Worm (Caenorhabditis elegans): ENCODE measurements around the gene T27E7.9.
A peak's percentile ranks its signal among the peaks of the same experiment; 100 is the strongest.

Gene T27E7.9

DNA sequence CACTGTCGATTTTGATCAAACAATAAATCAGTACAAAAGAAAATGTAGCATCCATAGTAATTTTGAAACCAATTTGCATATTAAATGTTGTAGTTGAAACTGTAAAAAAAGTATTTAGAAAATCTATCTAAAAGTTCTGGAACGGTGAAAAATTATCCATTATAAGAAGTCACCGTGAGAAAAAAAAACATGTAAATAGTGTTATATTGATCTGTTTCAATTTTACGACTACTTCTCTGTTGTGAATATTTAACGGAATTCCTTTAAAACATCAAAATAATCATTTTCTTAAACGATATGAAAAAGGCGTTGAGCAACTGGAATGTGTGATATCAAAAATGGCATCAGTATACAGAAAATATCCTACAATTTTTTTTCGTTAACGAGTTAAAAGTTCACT is at the start of gene T27E7.9:
TSS of gene T27E7.9 (minus strand) at position 101 of the 400 bp plus-strand sequence.
- TF ChIP-seq fos-1 (tag; optimal IDR thresholded peaks at IDR 0.05) (no peak), lin-15B (tag; optimal IDR thresholded peaks at IDR 0.05) (no peak), nhr-28 (tag; optimal IDR thresholded peaks at IDR 0.05) (no peak), elt-3 (tag; optimal IDR thresholded peaks at IDR 0.05) (no peak), daf-12 (tag; optimal IDR thresholded peaks at IDR 0.05) (no peak), egl-5 (tag; optimal IDR thresholded peaks at IDR 0.05) (no peak), jun-1 (tag; optimal IDR thresholded peaks at IDR 0.05) (no peak), mdl-1 (tag; optimal IDR thresholded peaks at IDR 0.05) (no peak), skn-1 (tag; optimal IDR thresholded peaks at IDR 0.05) (no peak), lin-39 (tag; optimal IDR thresholded peaks at IDR 0.05) (no peak)

DNA sequence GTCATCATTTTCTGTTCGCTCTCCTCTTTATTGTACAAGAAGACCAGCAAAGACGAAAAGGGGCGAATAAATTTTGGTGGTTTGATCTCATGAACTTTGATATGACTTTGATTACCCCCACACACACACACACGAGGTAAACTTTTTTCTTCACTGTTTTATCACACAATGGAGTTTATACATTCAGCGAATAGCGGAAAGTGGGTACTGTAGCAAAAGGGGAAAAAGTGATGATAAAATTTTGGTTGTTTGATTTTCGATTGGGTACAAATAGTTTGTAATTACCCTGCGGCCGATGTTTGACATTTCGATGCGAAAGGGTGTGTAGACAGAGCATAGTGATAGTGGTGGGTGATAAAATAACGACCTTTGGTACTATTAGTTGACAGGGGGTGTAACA is 45.0 kb upstream of the T27E7.9 start:
- no peak for TF ChIP-seq ztf-11 (tag; optimal IDR thresholded peaks at IDR 0.05)
- no peak for TF ChIP-seq sea-2 (GFP tag; optimal IDR thresholded peaks at IDR 0.05)
- TF ChIP-seq egl-27 (tag; optimal IDR thresholded peaks at IDR 0.05), result peak; percentile 93
- peak; percentile 78 for TF ChIP-seq ceh-28 (tag; optimal IDR thresholded peaks at IDR 0.05)
- no peak for TF ChIP-seq elt-1 (tag; optimal IDR thresholded peaks at IDR 0.05)
- TF ChIP-seq eor-1 (tag; optimal IDR thresholded peaks at IDR 0.05), result no peak
- TF ChIP-seq lin-39 (tag; optimal IDR thresholded peaks at IDR 0.05), result no peak
- TF ChIP-seq aly-2 (tag; optimal IDR thresholded peaks at IDR 0.05), result no peak
- TF ChIP-seq pha-4 (tag; optimal IDR thresholded peaks at IDR 0.05), result peak; percentile 96
- peak; percentile 95 for TF ChIP-seq nfya-1 (tag; optimal IDR thresholded peaks at IDR 0.05; ENCODE audit: insufficient read depth)
- TF ChIP-seq skn-1 (tag; optimal IDR thresholded peaks at IDR 0.05), result peak; percentile 94
- TF ChIP-seq hmg-11 (tag; optimal IDR thresholded peaks at IDR 0.05), result no peak
- no peak for TF ChIP-seq fkh-10 (GFP tag; optimal IDR thresholded peaks at IDR 0.05)
- peak; percentile 39 for TF ChIP-seq unc-62 (GFP tag; optimal IDR thresholded peaks at IDR 0.05)
- TF ChIP-seq mdl-1 (tag; optimal IDR thresholded peaks at IDR 0.05), result peak; percentile 86
- TF ChIP-seq nhr-67 (tag; optimal IDR thresholded peaks at IDR 0.05), result no peak
- TF ChIP-seq tbx-2 (tag; optimal IDR thresholded peaks at IDR 0.05), result peak; percentile 58
- no peak for TF ChIP-seq nhr-77 (tag; optimal IDR thresholded peaks at IDR 0.05)
- no peak for TF ChIP-seq lin-15B (tag; optimal IDR thresholded peaks at IDR 0.05)
- TF ChIP-seq mml-1 (tag; optimal IDR thresholded peaks at IDR 0.05), result no peak
- no peak for TF ChIP-seq ztf-4 (tag; optimal IDR thresholded peaks at IDR 0.05)
- TF ChIP-seq pqm-1 (tag; optimal IDR thresholded peaks at IDR 0.05), result peak; percentile 100
- TF ChIP-seq ceh-9 (tag; optimal IDR thresholded peaks at IDR 0.05), result no peak
- no peak for TF ChIP-seq nhr-12 (tag; optimal IDR thresholded peaks at IDR 0.05)
- TF ChIP-seq fos-1 (tag; optimal IDR thresholded peaks at IDR 0.05), result peak; percentile 83
- no peak for TF ChIP-seq nhr-237 (tag; optimal IDR thresholded peaks at IDR 0.05)
- no peak for TF ChIP-seq nhr-11 (tag; optimal IDR thresholded peaks at IDR 0.05)
- TF ChIP-seq ceh-16 (tag; optimal IDR thresholded peaks at IDR 0.05), result no peak
- peak; percentile 44 for TF ChIP-seq snpc-4 (tag; optimal IDR thresholded peaks at IDR 0.05)
- peak; percentile 100 for TF ChIP-seq elt-2 (tag; optimal IDR thresholded peaks at IDR 0.05)
- TF ChIP-seq jun-1 (tag; optimal IDR thresholded peaks at IDR 0.05), result peak; percentile 97
- peak; percentile 84 for TF ChIP-seq nhr-28 (tag; optimal IDR thresholded peaks at IDR 0.05)
- TF ChIP-seq elt-3 (tag; optimal IDR thresholded peaks at IDR 0.05), result peak; percentile 54 to 95 (median 88)
- TF ChIP-seq zag-1 (tag; optimal IDR thresholded peaks at IDR 0.05), result no peak
- TF ChIP-seq nhr-25 (tag; optimal IDR thresholded peaks at IDR 0.05), result peak; percentile 93
- peak; percentile 83 for TF ChIP-seq nhr-76 (tag; optimal IDR thresholded peaks at IDR 0.05)
- no peak for TF ChIP-seq unc-39 (tag; optimal IDR thresholded peaks at IDR 0.05)
- no peak for TF ChIP-seq ceh-82 (tag; optimal IDR thresholded peaks at IDR 0.05)
- TF ChIP-seq daf-12 (tag; optimal IDR thresholded peaks at IDR 0.05), result no peak
- no peak for TF ChIP-seq ama-1 (optimal IDR thresholded peaks at IDR 0.05)
- no peak for TF ChIP-seq egl-5 (tag; optimal IDR thresholded peaks at IDR 0.05)
- TF ChIP-seq nhr-43 (tag; optimal IDR thresholded peaks at IDR 0.05; ENCODE audit: poor library complexity, severe bottlenecking), result peak; percentile 95
- TF ChIP-seq fkh-2 (tag; optimal IDR thresholded peaks at IDR 0.05), result no peak
- peak; percentile 97 for TF ChIP-seq nhr-23 (tag; optimal IDR thresholded peaks at IDR 0.05)
- TF ChIP-seq ZK546.5 (tag; optimal IDR thresholded peaks at IDR 0.05), result no peak
- peak; percentile 67 for TF ChIP-seq R02D3.7 (tag; optimal IDR thresholded peaks at IDR 0.05)
